Worm (Caenorhabditis elegans): ENCODE data around the gene adk-1.

ce11 chrIV:11229013-11229412 lies 18.4 kb upstream of the adk-1 start:
- TF ChIP-seq F49E8.2 (tag; optimal IDR thresholded peaks at IDR 0.05; ENCODE audit: insufficient read depth): no peak
- no peak for TF ChIP-seq nhr-27 (tag; optimal IDR thresholded peaks at IDR 0.05)
- TF ChIP-seq xnd-1 (tag; optimal IDR thresholded peaks at IDR 0.05): no peak
- TF ChIP-seq dpl-1 (GFP tag; optimal IDR thresholded peaks at IDR 0.05): no peak

Data from whole organism, young adult.